Fruit fly (Drosophila melanogaster) whole organism, embryonic: Measurements from ENCODE around the gene CG11668.

Source experiments
- Aef1 ChIP-seq: fragments of 200-800 bp; sonication (Bioruptor generic); IDR thresholded peaks from 3 replicates; pipeline ENCODE4 v1.3.6; 2022; ENCODE audit warnings: missing biosample characterization, missing genetic modification characterization
- Atf3 ChIP-seq: fragments of 200-800 bp; sonication (Bioruptor generic); optimal IDR thresholded peaks from 3 replicates; lab custom pipeline; 2016; ENCODE audit warnings: missing biosample characterization, missing genetic modification characterization
- Atf6 ChIP-seq: fragments of 200-800 bp; sonication (Bioruptor generic); IDR thresholded peaks from 2 replicates; pipeline ENCODE4 v1.3.6; 2022; ENCODE audit warnings: missing biosample characterization, missing genetic modification characterization
- BEAF-32 ChIP-seq: fragments of 200-800 bp; sonication (Bioruptor generic); optimal IDR thresholded peaks from 3 replicates; lab custom pipeline; 2017; ENCODE audit warnings: missing biosample characterization, missing genetic modification characterization, mild to moderate bottlenecking, moderate library complexity, missing genetic modification reagents
- CG12744 ChIP-seq: fragments of 200-800 bp; sonication (Bioruptor generic); optimal IDR thresholded peaks from 2 replicates; lab custom pipeline; 2016; ENCODE audit warnings: missing biosample characterization, missing genetic modification characterization
- CG14050 ChIP-seq: fragments of 200-800 bp; sonication (Bioruptor generic); IDR thresholded peaks from 3 replicates; pipeline ENCODE4 v1.3.6; 2022; ENCODE audit warnings: missing biosample characterization, missing genetic modification characterization
- CG16815 ChIP-seq: fragments of 200-800 bp; sonication (Bioruptor generic); optimal IDR thresholded peaks from 3 replicates; lab custom pipeline; 2017; ENCODE audit warnings: missing biosample characterization, mild to moderate bottlenecking, missing genetic modification characterization
- CG17186 ChIP-seq: fragments of 200-800 bp; sonication (Bioruptor generic); optimal IDR thresholded peaks from 3 replicates; lab custom pipeline; 2017; ENCODE audit warnings: missing biosample characterization, missing genetic modification reagents, missing genetic modification characterization
- CG1832 ChIP-seq: fragments of 200-800 bp; sonication (Bioruptor generic); optimal IDR thresholded peaks from 2 replicates; lab custom pipeline; 2017; ENCODE audit warnings: missing biosample characterization, mild to moderate bottlenecking, missing genetic modification characterization, inconsistent platforms
- CG2712 ChIP-seq: fragments of 200-800 bp; optimal IDR thresholded peaks from 3 replicates; lab custom pipeline; 2019; ENCODE audit warnings: missing biosample characterization, mild to moderate bottlenecking, missing genetic modification characterization, moderate library complexity
- CG31388 ChIP-seq: fragments of 200-800 bp; sonication (Bioruptor generic); optimal IDR thresholded peaks from 2 replicates; lab custom pipeline; 2016; ENCODE audit warnings: missing biosample characterization, missing genetic modification characterization
- CG33213 ChIP-seq: fragments of 200-800 bp; sonication (Bioruptor generic); optimal IDR thresholded peaks from 3 replicates; lab custom pipeline; 2016; ENCODE audit warnings: missing biosample characterization, missing genetic modification characterization
- CG3995 ChIP-seq: fragments of 200-800 bp; sonication (Bioruptor generic); optimal IDR thresholded peaks from 3 replicates; lab custom pipeline; 2016; ENCODE audit warnings: missing biosample characterization, missing genetic modification characterization
- CG6254 ChIP-seq: fragments of 200-800 bp; sonication (Bioruptor generic); optimal IDR thresholded peaks from 3 replicates; lab custom pipeline; 2017; ENCODE audit warnings: mild to moderate bottlenecking, missing biosample characterization, missing genetic modification reagents, missing genetic modification characterization
- CG8290 ChIP-seq, 3 experiments: fragments of 200-800 bp; sonication (Bioruptor generic); optimal IDR thresholded peaks; 2 replicates each; lab custom pipeline; 2016 to 2019; ENCODE audit warnings: missing biosample characterization in 3 of 3, missing genetic modification characterization in 3 of 3, mild to moderate bottlenecking in 2 of 3, moderate library complexity in 1 of 3
- Camta ChIP-seq: fragments of 200-800 bp; sonication (Bioruptor generic); optimal IDR thresholded peaks from 2 replicates; lab custom pipeline; 2016; ENCODE audit warnings: missing biosample characterization, missing genetic modification characterization
- D19B ChIP-seq: fragments of 200-800 bp; sonication (Bioruptor generic); optimal IDR thresholded peaks from 2 replicates; lab custom pipeline; 2017; ENCODE audit warnings: missing biosample characterization, mild to moderate bottlenecking, missing genetic modification characterization
- GATAe ChIP-seq: fragments of 200-800 bp; sonication (Bioruptor generic); conservative IDR thresholded peaks from 2 replicates; pipeline ENCODE4 v1.3.6; 2022; ENCODE audit warnings: missing biosample characterization, missing genetic modification characterization
- Meics ChIP-seq: fragments of 200-800 bp; sonication (Bioruptor generic); optimal IDR thresholded peaks from 2 replicates; lab custom pipeline; 2017; ENCODE audit warnings: missing biosample characterization, mild to moderate bottlenecking, missing genetic modification characterization
- NFAT ChIP-seq: fragments of 200-800 bp; sonication (Bioruptor generic); IDR thresholded peaks from 2 replicates; pipeline ENCODE4 v1.3.6; 2022; ENCODE audit warnings: missing biosample characterization, missing genetic modification characterization
- Nf-YB ChIP-seq: fragments of 200-800 bp; sonication (Bioruptor generic); optimal IDR thresholded peaks from 3 replicates; lab custom pipeline; 2019; ENCODE audit warnings: missing biosample characterization, mild to moderate bottlenecking, missing genetic modification characterization, moderate library complexity
- Pdp1 ChIP-seq, 2 experiments: fragments of 200-800 bp; sonication (Bioruptor generic); optimal IDR thresholded peaks; 3 replicates each; lab custom pipeline; 2016; ENCODE audit warnings: missing biosample characterization in 2 of 2, missing genetic modification characterization in 2 of 2, mild to moderate bottlenecking in 1 of 2, moderate library complexity in 1 of 2
- Sry-δ ChIP-seq: fragments of 200-800 bp; sonication (Bioruptor generic); optimal IDR thresholded peaks from 2 replicates; lab custom pipeline; 2016; ENCODE audit warnings: missing biosample characterization, missing genetic modification characterization
- Ssrp ChIP-seq: fragments of 200-800 bp; sonication (Bioruptor generic); optimal IDR thresholded peaks from 2 replicates; lab custom pipeline; 2018; ENCODE audit warnings: missing biosample characterization, mild to moderate bottlenecking, missing genetic modification characterization, moderate library complexity
- Taf1 ChIP-seq: fragments of 200-800 bp; sonication (Bioruptor generic); IDR thresholded peaks from 2 replicates; pipeline ENCODE4 v1.3.6; 2022; ENCODE audit warnings: missing biosample characterization, missing genetic modification characterization
- Tbp ChIP-seq: fragments of >200 bp; optimal IDR thresholded peaks from 2 replicates; lab custom pipeline; 2018; ENCODE audit warnings: missing biosample characterization, missing genetic modification characterization
- YL-1 ChIP-seq: fragments of 200-800 bp; sonication (Bioruptor generic); optimal IDR thresholded peaks from 3 replicates; lab custom pipeline; 2017; ENCODE audit warnings: missing biosample characterization, mild to moderate bottlenecking, missing genetic modification characterization
- amos ChIP-seq: fragments of 200-800 bp; sonication (Bioruptor generic); IDR thresholded peaks from 2 replicates; pipeline ENCODE4 v1.3.6; 2022; ENCODE audit warnings: missing biosample characterization, missing genetic modification characterization; ENCODE audit not compliant: partially characterized antibody
- ara ChIP-seq: fragments of 200-800 bp; sonication (Bioruptor generic); IDR thresholded peaks from 2 replicates; pipeline ENCODE4 v1.3.6; 2022; ENCODE audit warnings: missing biosample characterization, missing genetic modification characterization
- cad ChIP-seq: fragments of >200 bp; optimal IDR thresholded peaks from 2 replicates; lab custom pipeline; 2017; ENCODE audit warnings: missing biosample characterization, missing genetic modification characterization
- cg ChIP-seq: fragments of 200-800 bp; sonication (Bioruptor generic); optimal IDR thresholded peaks from 3 replicates; lab custom pipeline; 2019; ENCODE audit warnings: missing biosample characterization, mild to moderate bottlenecking, missing genetic modification characterization, moderate library complexity
- ci ChIP-seq: fragments of 200-800 bp; sonication (Bioruptor generic); IDR thresholded peaks from 3 replicates; pipeline ENCODE4 v1.3.6; 2022; ENCODE audit warnings: missing biosample characterization, missing genetic modification characterization
- crp ChIP-seq, 2 experiments: fragments of 200-800 bp; sonication (Bioruptor generic); optimal IDR thresholded peaks; 2 replicates in 1 of 2; 3 replicates in 1 of 2; lab custom pipeline; 2017; ENCODE audit warnings: missing biosample characterization in 2 of 2, missing genetic modification characterization in 2 of 2, mild to moderate bottlenecking in 1 of 2, moderate library complexity in 1 of 2
- dati ChIP-seq: fragments of 200-800 bp; sonication (Bioruptor generic); IDR thresholded peaks from 2 replicates; pipeline ENCODE4 v1.3.6; 2022; ENCODE audit warnings: missing biosample characterization, missing genetic modification characterization
- dm ChIP-seq: fragments of 200-800 bp; sonication (Bioruptor generic); optimal IDR thresholded peaks from 3 replicates; lab custom pipeline; 2016; ENCODE audit warnings: missing biosample characterization, missing genetic modification characterization
- exex ChIP-seq: fragments of 200-800 bp; sonication (Bioruptor generic); optimal IDR thresholded peaks from 4 replicates; lab custom pipeline; 2018; ENCODE audit warnings: missing biosample characterization, mild to moderate bottlenecking, missing genetic modification characterization, moderate library complexity
- gsb ChIP-seq: fragments of 200-800 bp; sonication (Bioruptor generic); IDR thresholded peaks from 2 replicates; pipeline ENCODE4 v1.3.6; 2022; ENCODE audit warnings: missing biosample characterization, missing genetic modification characterization
- gt ChIP-seq: fragments of 200-800 bp; sonication (Bioruptor generic); IDR thresholded peaks from 2 replicates; pipeline ENCODE4 v1.3.6; 2022; ENCODE audit warnings: missing biosample characterization, missing genetic modification characterization
- insv ChIP-seq, 2 experiments: fragments of 200-800 bp; sonication (Bioruptor generic); optimal IDR thresholded peaks; 3 replicates each; lab custom pipeline; 2016 to 2018; ENCODE audit warnings: missing biosample characterization in 2 of 2, missing genetic modification characterization in 2 of 2
- onecut ChIP-seq: fragments of 200-800 bp; sonication (Bioruptor generic); IDR thresholded peaks from 2 replicates; pipeline ENCODE4 v1.3.6; 2022; ENCODE audit warnings: missing biosample characterization, missing genetic modification characterization
- phol ChIP-seq: fragments of 200-800 bp; sonication (Bioruptor generic); optimal IDR thresholded peaks from 3 replicates; lab custom pipeline; 2018; ENCODE audit warnings: missing biosample characterization, mild to moderate bottlenecking, missing genetic modification characterization, moderate library complexity
- pnt ChIP-seq: fragments of 200-800 bp; sonication (Bioruptor generic); optimal IDR thresholded peaks from 3 replicates; lab custom pipeline; 2016; ENCODE audit warnings: missing biosample characterization, missing genetic modification characterization
- sc ChIP-seq, 3 experiments: fragments of >200 bp in 2 of 3; fragments of 200-800 bp in 1 of 3; sonication (Bioruptor generic) in 1 of 3; optimal IDR thresholded peaks; 2 replicates in 2 of 3; 3 replicates in 1 of 3; lab custom pipeline; 2017; ENCODE audit warnings: mild to moderate bottlenecking in 1 of 3, missing biosample characterization in 1 of 3, missing genetic modification characterization in 1 of 3, missing genetic modification reagents in 1 of 3
- so ChIP-seq: fragments of 200-800 bp; sonication (Bioruptor generic); IDR thresholded peaks from 3 replicates; pipeline ENCODE4 v1.3.6; 2022; ENCODE audit warnings: missing biosample characterization, missing genetic modification characterization
- stc ChIP-seq: fragments of 200-800 bp; sonication (Bioruptor generic); IDR thresholded peaks from 2 replicates; pipeline ENCODE4 v1.3.6; 2022; ENCODE audit warnings: missing biosample characterization, missing genetic modification characterization
- tll ChIP-seq, 2 experiments: fragments of 200-800 bp in 1 of 2; fragments of >200 bp in 1 of 2; sonication (Bioruptor generic) in 1 of 2; optimal IDR thresholded peaks; 2 replicates each; lab custom pipeline; 2017 to 2019; ENCODE audit warnings: missing biosample characterization in 2 of 2, missing genetic modification characterization in 2 of 2, mild to moderate bottlenecking in 1 of 2, moderate library complexity in 1 of 2
- tna ChIP-seq: fragments of 200-800 bp; sonication (Bioruptor generic); IDR thresholded peaks from 2 replicates; pipeline ENCODE4 v1.3.6; 2022; ENCODE audit warnings: missing biosample characterization, missing genetic modification characterization; ENCODE audit not compliant: partially characterized antibody
- trh ChIP-seq: fragments of 200-800 bp; sonication (Bioruptor generic); optimal IDR thresholded peaks from 2 replicates; lab custom pipeline; 2016; ENCODE audit warnings: missing biosample characterization, missing genetic modification characterization
- zf30C ChIP-seq: fragments of 200-800 bp; sonication (Bioruptor generic); optimal IDR thresholded peaks from 3 replicates; lab custom pipeline; 2018; ENCODE audit warnings: missing biosample characterization, mild to moderate bottlenecking, missing genetic modification characterization
- zfh2 ChIP-seq: fragments of 200-800 bp; sonication (Bioruptor generic); optimal IDR thresholded peaks from 2 replicates; lab custom pipeline; 2016; ENCODE audit warnings: missing biosample characterization, missing genetic modification characterization

The CG11668 gene

dm6 chr3R:13051298-13051723, 13.1 kb downstream of the CG11668 start, which contains the start of gene CG7966 (continued):
- TF ChIP-seq sc (optimal IDR thresholded peaks at IDR 0.05; lab: Kevin White, UChicago) (no peak), sc (GFP tag; optimal IDR thresholded peaks at IDR 0.05; lab: Kevin White, UChicago) (no peak), Aef1 (GFP tag; lab: Robert Waterston, UW) (no peak), cad (no peak), stc (GFP tag; lab: Robert Waterston, UW) (no peak), YL-1 (GFP tag; lab: Kevin White, UChicago) (no peak), dati (GFP tag; lab: Robert Waterston, UW) (no peak), gt (GFP tag; lab: Robert Waterston, UW) (no peak), BEAF-32 (GFP tag; lab: Kevin White, UChicago) (no peak), Pdp1 (GFP tag; optimal IDR thresholded peaks at IDR 0.05; lab: Kevin White, UChicago) (no peak), CG8290 (GFP tag; optimal IDR thresholded peaks at IDR 0.05; lab: Kevin White, UChicago) (no peak), CG8290 (tag; optimal IDR thresholded peaks at IDR 0.05; lab: Kevin White, UChicago) (no peak), CG14050 (GFP tag; lab: Robert Waterston, UW) (no peak), onecut (no peak; the same call in 1 of the 2 replicates), tll (GFP tag; optimal IDR thresholded peaks at IDR 0.05; lab: Kevin White, UChicago) (no peak), insv (GFP tag; optimal IDR thresholded peaks at IDR 0.05; lab: Kevin White, UChicago) (no peak), amos (peak; percentile 26; the same call in 1 of the 2 replicates), CG17186 (GFP tag; lab: Kevin White, UChicago) (no peak), Taf1 (GFP tag; lab: Robert Waterston, UW) (no peak), cg (peak; percentile 24), CG33213 (GFP tag; lab: Kevin White, UChicago) (no peak), Meics (GFP tag; lab: Kevin White, UChicago) (no peak), D19B (no peak), Ssrp (tag; lab: Kevin White, UChicago) (no peak), Nf-YB (GFP tag; lab: Kevin White, UChicago) (no peak), Sry-δ (GFP tag; lab: Kevin White, UChicago) (no peak), NFAT (GFP tag; lab: Robert Waterston, UW) (no peak), CG2712 (tag; lab: Kevin White, UChicago) (no peak), Atf3 (GFP tag; lab: Kevin White, UChicago) (no peak), Camta (GFP tag; lab: Kevin White, UChicago) (no peak), ara (no peak), CG12744 (GFP tag; lab: Kevin White, UChicago) (no peak), exex (tag; lab: Kevin White, UChicago) (peak; percentile 87), CG16815 (GFP tag; lab: Kevin White, UChicago) (no peak), so (no peak), zf30C (GFP tag; lab: Kevin White, UChicago) (no peak), gsb (GFP tag; lab: Robert Waterston, UW) (no peak), phol (tag; lab: Kevin White, UChicago) (no peak), Tbp (GFP tag; lab: Kevin White, UChicago) (no peak), CG3995 (GFP tag; lab: Kevin White, UChicago) (no peak), dm (no peak), CG6254 (GFP tag; lab: Kevin White, UChicago) (peak; percentile 36), GATAe (GFP tag; lab: Robert Waterston, UW) (peak; percentile 16; the same call in 1 of the 2 replicates), zfh2 (GFP tag; lab: Kevin White, UChicago) (no peak), CG31388 (GFP tag; lab: Kevin White, UChicago) (no peak), tna (GFP tag; lab: Robert Waterston, UW) (peak; percentile 30; the same call in 1 of the 2 replicates), trh (no peak), ci (GFP tag; lab: Robert Waterston, UW) (no peak; the same call in 2 of the 3 replicates), CG1832 (GFP tag; lab: Kevin White, UChicago) (no peak), crp (GFP tag; optimal IDR thresholded peaks at IDR 0.05; lab: Kevin White, UChicago) (no peak), Atf6 (GFP tag; lab: Robert Waterston, UW) (no peak), pnt (GFP tag; lab: Kevin White, UChicago) (no peak)
